Worm (Caenorhabditis elegans) whole organism, L4 larva: ENCODE measurements around the gene fipr-5.

ENCODE experiments used
- nhr-25 ChIP-seq: sonication (generic microtip); optimal IDR thresholded peaks from 2 replicates; lab custom pipeline; 2017; ENCODE audit warnings: missing genetic modification characterization, mild to moderate bottlenecking, missing compliant biosample characterization, antibody characterized with exemption, moderate library complexity, borderline replicate concordance; ENCODE audit not compliant: insufficient read depth
- pqm-1 ChIP-seq: sonication (generic microtip); optimal IDR thresholded peaks from 2 replicates; lab custom pipeline; 2017; ENCODE audit warnings: missing biosample characterization, missing genetic modification characterization
- zag-1 ChIP-seq: fragments of 150-350 bp; optimal IDR thresholded peaks from 2 replicates; lab custom pipeline; 2014; ENCODE audit warnings: missing biosample characterization, missing genetic modification characterization

ce11 chrV:10220605-10221004 is 612 bp downstream of the fipr-5 start, which contains the start of gene C12D8.13:
- TF ChIP-seq nhr-25 (tag; lab: Kevin White, UChicago) (no peak), zag-1 (no peak), pqm-1 (tag; lab: Kevin White, UChicago) (no peak)
